Worm (Caenorhabditis elegans): Measurements from ENCODE around the gene ptr-20.

DNA sequence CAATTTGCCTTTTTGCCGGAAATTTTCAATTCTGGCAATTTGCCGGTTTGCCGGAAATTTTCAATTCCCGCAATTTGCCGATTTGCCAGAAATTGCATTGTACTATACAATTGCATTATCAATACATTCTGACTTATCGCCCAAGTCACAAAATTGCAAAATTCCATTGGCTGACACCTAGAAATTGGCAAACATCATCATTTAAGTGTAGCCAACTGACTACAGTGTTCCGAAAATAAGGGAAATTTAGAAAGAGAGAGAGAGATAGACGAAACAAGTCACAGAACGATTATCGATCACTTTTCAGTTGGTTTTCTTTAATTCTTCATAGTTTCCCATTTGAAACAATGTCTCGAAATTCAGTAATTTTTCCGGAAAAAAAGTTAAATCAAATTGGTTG lies 46.6 kb upstream of the ptr-20 start:
- no peak for TF ChIP-seq hlh-26 (GFP tag; conservative IDR thresholded peaks at IDR 0.05)
- no peak for TF ChIP-seq ama-1 (optimal IDR thresholded peaks at IDR 0.05)
- TF ChIP-seq ama-1 (GFP tag; optimal IDR thresholded peaks at IDR 0.05) = no peak
- no peak for TF ChIP-seq egl-44 (GFP tag; IDR thresholded peaks at IDR 0.05)
